Fruit fly (Drosophila melanogaster) whole organism, wandering third instar larva: ENCODE results near the gene CG43117.

ENCODE experiments used
- Abd-B ChIP-seq: fragments of >200 bp; optimal IDR thresholded peaks from 2 replicates; lab custom pipeline; 2017; ENCODE audit warnings: missing biosample characterization, missing genetic modification characterization
- CG32264 ChIP-seq: fragments of 200-800 bp; sonication (Bioruptor generic); optimal IDR thresholded peaks from 2 replicates; lab custom pipeline; 2016; ENCODE audit warnings: missing biosample characterization, missing genetic modification characterization
- CG9705 ChIP-seq: fragments of 200-800 bp; sonication (Bioruptor generic); optimal IDR thresholded peaks from 2 replicates; lab custom pipeline; 2018; ENCODE audit warnings: missing biosample characterization, mild to moderate bottlenecking, missing genetic modification characterization
- CrebA ChIP-seq: fragments of 200-800 bp; sonication (Bioruptor generic); optimal IDR thresholded peaks from 2 replicates; lab custom pipeline; 2016; ENCODE audit warnings: missing biosample characterization, mild to moderate bottlenecking, missing genetic modification characterization, borderline replicate concordance
- Dfd ChIP-seq: fragments of >200 bp; optimal IDR thresholded peaks from 2 replicates; lab custom pipeline; 2017; ENCODE audit warnings: missing biosample characterization, missing genetic modification characterization
- Dif ChIP-seq: fragments of 200-275, 200-300 bp; sonication (Bioruptor generic); optimal IDR thresholded peaks from 2 replicates; lab custom pipeline; 2018; ENCODE audit warnings: missing biosample characterization, missing genetic modification characterization; ENCODE audit not compliant: partially characterized antibody
- GATAd ChIP-seq: sonication (Bioruptor generic); optimal IDR thresholded peaks from 2 replicates; lab custom pipeline; 2016; ENCODE audit warnings: missing biosample characterization, missing genetic modification characterization
- HLH106 ChIP-seq: fragments of 200-800 bp; optimal IDR thresholded peaks from 3 replicates; lab custom pipeline; 2019; ENCODE audit warnings: missing biosample characterization, mild to moderate bottlenecking, missing genetic modification characterization, moderate library complexity
- Hnf4 ChIP-seq: fragments of 200-800 bp; sonication (Bioruptor generic); optimal IDR thresholded peaks from 2 replicates; lab custom pipeline; 2016; ENCODE audit warnings: missing biosample characterization, mild to moderate bottlenecking, missing genetic modification characterization
- Jra ChIP-seq: sonication (Bioruptor generic); optimal IDR thresholded peaks from 2 replicates; lab custom pipeline; 2016; ENCODE audit warnings: missing biosample characterization, missing genetic modification characterization
- Mio ChIP-seq: sonication (Bioruptor generic); optimal IDR thresholded peaks from 2 replicates; lab custom pipeline; 2016; ENCODE audit warnings: missing biosample characterization, missing genetic modification characterization
- OdsH ChIP-seq: fragments of 200-800 bp; sonication (Bioruptor generic); optimal IDR thresholded peaks from 2 replicates; lab custom pipeline; 2016; ENCODE audit warnings: missing biosample characterization, mild to moderate bottlenecking, missing genetic modification characterization
- Rel ChIP-seq, 2 experiments: fragments of 200-800 bp; sonication (Bioruptor generic) in 1 of 2; optimal IDR thresholded peaks; 2 replicates in 1 of 2; 3 replicates in 1 of 2; lab custom pipeline; 2016 to 2019; ENCODE audit warnings: mild to moderate bottlenecking in 2 of 2, missing biosample characterization in 2 of 2, missing genetic modification characterization in 2 of 2, moderate library complexity in 1 of 2
- Sp1 ChIP-seq: fragments of 200-800 bp; sonication (Bioruptor generic); optimal IDR thresholded peaks from 3 replicates; lab custom pipeline; 2019; ENCODE audit warnings: missing biosample characterization, mild to moderate bottlenecking, missing genetic modification characterization, moderate library complexity
- Vsx2 ChIP-seq: fragments of 200-300, 225-300 bp; sonication (Bioruptor generic); optimal IDR thresholded peaks from 2 replicates; lab custom pipeline; 2018; ENCODE audit warnings: missing biosample characterization, missing genetic modification characterization; ENCODE audit not compliant: partially characterized antibody
- br ChIP-seq: fragments of 200-800 bp; sonication (Bioruptor generic); optimal IDR thresholded peaks from 2 replicates; lab custom pipeline; 2016; ENCODE audit warnings: missing biosample characterization, missing genetic modification characterization
- brk ChIP-seq: fragments of 200-800 bp; sonication (Bioruptor generic); optimal IDR thresholded peaks from 2 replicates; lab custom pipeline; 2016; ENCODE audit warnings: missing biosample characterization, mild to moderate bottlenecking, missing genetic modification characterization
- dl ChIP-seq, 2 experiments: fragments of 175-275, 200-275 bp in 1 of 2; fragments of 200-275 bp in 1 of 2; sonication (Bioruptor generic); optimal IDR thresholded peaks; lab custom pipeline; 2018; ENCODE audit warnings: mild to moderate bottlenecking in 2 of 2, missing biosample characterization in 2 of 2, missing genetic modification characterization in 2 of 2, moderate library complexity in 2 of 2; ENCODE audit not compliant: partially characterized antibody in 2 of 2, insufficient read depth in 1 of 2
- dmrt93B ChIP-seq: fragments of 200-800 bp; sonication (Bioruptor generic); optimal IDR thresholded peaks from 2 replicates; lab custom pipeline; 2018; ENCODE audit warnings: missing biosample characterization, mild to moderate bottlenecking, missing genetic modification characterization
- ey ChIP-seq: fragments of 200-800 bp; sonication (Bioruptor generic); optimal IDR thresholded peaks from 2 replicates; lab custom pipeline; 2016; ENCODE audit warnings: missing biosample characterization, missing genetic modification characterization
- foxo ChIP-seq, 2 experiments: fragments of 200-800 bp; sonication (Bioruptor generic); optimal IDR thresholded peaks; 2 replicates in 1 of 2; 3 replicates in 1 of 2; lab custom pipeline; 2016 to 2017; ENCODE audit warnings: missing biosample characterization in 2 of 2, missing genetic modification characterization in 2 of 2
- fru ChIP-seq: fragments of 200-800 bp; sonication (Bioruptor generic); optimal IDR thresholded peaks from 3 replicates; lab custom pipeline; 2016; ENCODE audit warnings: missing biosample characterization, mild to moderate bottlenecking, missing genetic modification characterization
- h ChIP-seq: fragments of 200-800 bp; sonication (Bioruptor generic); optimal IDR thresholded peaks from 3 replicates; lab custom pipeline; 2016; ENCODE audit warnings: missing biosample characterization, mild to moderate bottlenecking, missing genetic modification characterization
- lola ChIP-seq: fragments of >200 bp; optimal IDR thresholded peaks from 2 replicates; lab custom pipeline; 2017; ENCODE audit warnings: missing biosample characterization, missing genetic modification characterization
- pan ChIP-seq: fragments of >200 bp; optimal IDR thresholded peaks from 2 replicates; lab custom pipeline; 2017
- psq ChIP-seq: fragments of 200-800 bp; sonication (Bioruptor generic); optimal IDR thresholded peaks from 3 replicates; lab custom pipeline; 2017; ENCODE audit warnings: missing biosample characterization, mild to moderate bottlenecking, missing genetic modification characterization, moderate library complexity
- rgr ChIP-seq: fragments of 200-800 bp; sonication (Bioruptor generic); optimal IDR thresholded peaks from 3 replicates; lab custom pipeline; 2016; ENCODE audit warnings: missing biosample characterization, mild to moderate bottlenecking, missing genetic modification characterization
- sage ChIP-seq: fragments of 200-800 bp; sonication (Bioruptor generic); optimal IDR thresholded peaks from 2 replicates; lab custom pipeline; 2016; ENCODE audit warnings: missing biosample characterization, mild to moderate bottlenecking, missing genetic modification characterization
- tai ChIP-seq: sonication (Bioruptor generic); optimal IDR thresholded peaks from 2 replicates; lab custom pipeline; 2016; ENCODE audit warnings: missing biosample characterization, missing genetic modification characterization
- usp ChIP-seq: fragments of >200 bp; optimal IDR thresholded peaks from 2 replicates; lab custom pipeline; 2017; ENCODE audit warnings: missing biosample characterization, missing genetic modification characterization
- woc ChIP-seq: sonication (Bioruptor generic); optimal IDR thresholded peaks from 2 replicates; lab custom pipeline; 2016; ENCODE audit warnings: missing biosample characterization, mild to moderate bottlenecking, missing genetic modification characterization

Gene CG43117

dm6 chr3R:26499136-26499535, 44.5 kb downstream of the CG43117 start:
- peak; percentile 68 for TF ChIP-seq tai (GFP tag; lab: Kevin White, UChicago)
- no peak for TF ChIP-seq usp (GFP tag; lab: Kevin White, UChicago)
- peak; percentile 87 for TF ChIP-seq h (GFP tag; lab: Kevin White, UChicago)
- TF ChIP-seq HLH106 (tag; lab: Kevin White, UChicago): peak; percentile 83
- TF ChIP-seq foxo (GFP tag; optimal IDR thresholded peaks at IDR 0.05; lab: Kevin White, UChicago): peak in 1 of 2 experiments; percentile 87
- no peak for TF ChIP-seq CrebA (GFP tag; lab: Kevin White, UChicago)
- TF ChIP-seq Vsx2 (GFP tag; lab: Kevin White, UChicago): no peak
- TF ChIP-seq Rel (GFP tag; optimal IDR thresholded peaks at IDR 0.05; lab: Kevin White, UChicago): no peak
- peak; percentile 48 for TF ChIP-seq Rel (tag; optimal IDR thresholded peaks at IDR 0.05; lab: Kevin White, UChicago)
- TF ChIP-seq brk (GFP tag; lab: Kevin White, UChicago): peak; percentile 72
- TF ChIP-seq br (GFP tag; lab: Kevin White, UChicago): peak; percentile 79
- TF ChIP-seq CG32264 (GFP tag; lab: Kevin White, UChicago): peak; percentile 44
- TF ChIP-seq Dif (GFP tag; lab: Kevin White, UChicago): no peak
- no peak for TF ChIP-seq pan (lab: Kevin White, UChicago)
- peak; percentile 54 for TF ChIP-seq sage (GFP tag; lab: Kevin White, UChicago)
- TF ChIP-seq psq (GFP tag; lab: Kevin White, UChicago): peak; percentile 69
- peak; percentile 86 for TF ChIP-seq Sp1
- TF ChIP-seq dmrt93B (GFP tag; lab: Kevin White, UChicago): peak; percentile 66
- peak; percentile 9 for TF ChIP-seq Mio (GFP tag; lab: Kevin White, UChicago)
- TF ChIP-seq woc (GFP tag; lab: Kevin White, UChicago): peak; percentile 69
- TF ChIP-seq ey (GFP tag; lab: Kevin White, UChicago): peak; percentile 83
- peak; percentile 67 for TF ChIP-seq CG9705 (GFP tag; lab: Kevin White, UChicago)
- TF ChIP-seq OdsH (GFP tag; lab: Kevin White, UChicago): peak; percentile 77
- TF ChIP-seq rgr (GFP tag; lab: Kevin White, UChicago): peak; percentile 85
- peak; percentile 55 for TF ChIP-seq Jra
- no peak for TF ChIP-seq lola (GFP tag; lab: Kevin White, UChicago)
- peak; percentile 78 for TF ChIP-seq Hnf4 (GFP tag; lab: Kevin White, UChicago)
- TF ChIP-seq Dfd (GFP tag; lab: Kevin White, UChicago): no peak
- no peak for TF ChIP-seq dl (GFP tag; optimal IDR thresholded peaks at IDR 0.05; lab: Kevin White, UChicago; ENCODE audit: insufficient read depth in 1 of 2, partially characterized antibody in 2 of 2)
- TF ChIP-seq fru (GFP tag; lab: Kevin White, UChicago): peak; percentile 85
- TF ChIP-seq Abd-B (GFP tag; lab: Kevin White, UChicago): no peak
- no peak for TF ChIP-seq GATAd

DNA sequence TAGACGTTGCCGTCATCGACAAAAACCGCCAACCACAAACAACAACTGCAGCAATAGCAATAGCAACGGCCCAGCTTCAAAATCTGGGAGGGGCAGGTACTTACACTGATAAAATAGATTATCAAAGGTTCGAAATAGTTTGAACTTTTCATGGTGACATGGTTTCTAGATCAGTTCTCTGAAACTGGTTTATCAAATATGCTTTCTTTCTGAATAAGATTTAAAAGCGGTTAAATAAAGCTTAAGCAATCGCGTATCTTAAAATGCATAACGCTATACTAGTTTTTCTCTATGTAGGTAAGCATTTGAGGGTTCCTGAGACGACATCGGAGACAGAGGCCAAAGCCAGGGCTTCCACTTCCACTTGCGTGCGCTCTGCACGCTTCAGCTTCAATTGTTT, 45.8 kb downstream of the CG43117 start:
- no peak for TF ChIP-seq CrebA (GFP tag; lab: Kevin White, UChicago)
- TF ChIP-seq fru (GFP tag; lab: Kevin White, UChicago): no peak

- TF ChIP-seq Jra: no peak
- no peak for TF ChIP-seq CrebA (GFP tag; lab: Kevin White, UChicago)
- TF ChIP-seq rgr (GFP tag; lab: Kevin White, UChicago): no peak
- no peak for TF ChIP-seq Hnf4 (GFP tag; lab: Kevin White, UChicago)
- no peak for TF ChIP-seq Sp1
- no peak for TF ChIP-seq OdsH (GFP tag; lab: Kevin White, UChicago)
- TF ChIP-seq br (GFP tag; lab: Kevin White, UChicago): no peak
- no peak for TF ChIP-seq dmrt93B (GFP tag; lab: Kevin White, UChicago)
Observed at dm6 chr3R:26502072-26502471, 47.5 kb downstream of the CG43117 start.

- TF ChIP-seq woc (GFP tag; lab: Kevin White, UChicago): peak; percentile 12
- TF ChIP-seq h (GFP tag; lab: Kevin White, UChicago): no peak
- TF ChIP-seq, all 38 proteins: peak for 1
Observed at dm6 chr3R:26502907-26503306, 48.3 kb downstream of the CG43117 start.
